Fruit fly (Drosophila melanogaster) whole organism, embryonic: ENCODE data around the gene Rip11.

Experiments used
- CG1529 ChIP-seq: fragments of 200-800 bp; sonication (Bioruptor generic); optimal IDR thresholded peaks from 3 replicates; lab custom pipeline; 2018; ENCODE audit warnings: missing biosample characterization, missing genetic modification characterization
- CG2712 ChIP-seq: fragments of 200-800 bp; optimal IDR thresholded peaks from 3 replicates; lab custom pipeline; 2019; ENCODE audit warnings: missing biosample characterization, mild to moderate bottlenecking, missing genetic modification characterization, moderate library complexity
- CG6654 ChIP-seq: fragments of 200-800 bp; sonication (Bioruptor generic); optimal IDR thresholded peaks from 2 replicates; lab custom pipeline; 2017; ENCODE audit warnings: missing biosample characterization, mild to moderate bottlenecking, missing genetic modification characterization
- Xbp1 ChIP-seq: fragments of 200-800 bp; sonication (Bioruptor generic); optimal IDR thresholded peaks from 3 replicates; lab custom pipeline; 2016; ENCODE audit warnings: missing biosample characterization, mild to moderate bottlenecking, missing genetic modification characterization
- eyg ChIP-seq: fragments of 200-800 bp; sonication (Bioruptor generic); optimal IDR thresholded peaks from 3 replicates; lab custom pipeline; 2016; ENCODE audit warnings: missing biosample characterization, missing genetic modification characterization
- hb ChIP-seq: fragments of 200-800 bp; sonication (Bioruptor generic); IDR thresholded peaks from 3 replicates; pipeline ENCODE4 v1.3.6; 2022; ENCODE audit warnings: missing biosample characterization, missing genetic modification characterization; ENCODE audit not compliant: partially characterized antibody
- her ChIP-seq: fragments of 200-800 bp; sonication (Bioruptor generic); optimal IDR thresholded peaks from 2 replicates; lab custom pipeline; 2016; ENCODE audit warnings: missing biosample characterization, missing genetic modification characterization
- pb ChIP-seq: fragments of 200-800 bp; sonication (Bioruptor generic); optimal IDR thresholded peaks from 3 replicates; lab custom pipeline; 2016; ENCODE audit warnings: missing biosample characterization, missing genetic modification characterization
- tio ChIP-seq: fragments of 200-800 bp; sonication (Bioruptor generic); optimal IDR thresholded peaks from 2 replicates; lab custom pipeline; 2017; ENCODE audit warnings: missing biosample characterization, missing genetic modification characterization, inconsistent platforms
- usp ChIP-seq: fragments of >200 bp; optimal IDR thresholded peaks from 2 replicates; lab custom pipeline; 2017; ENCODE audit warnings: missing biosample characterization, missing genetic modification characterization

DNA sequence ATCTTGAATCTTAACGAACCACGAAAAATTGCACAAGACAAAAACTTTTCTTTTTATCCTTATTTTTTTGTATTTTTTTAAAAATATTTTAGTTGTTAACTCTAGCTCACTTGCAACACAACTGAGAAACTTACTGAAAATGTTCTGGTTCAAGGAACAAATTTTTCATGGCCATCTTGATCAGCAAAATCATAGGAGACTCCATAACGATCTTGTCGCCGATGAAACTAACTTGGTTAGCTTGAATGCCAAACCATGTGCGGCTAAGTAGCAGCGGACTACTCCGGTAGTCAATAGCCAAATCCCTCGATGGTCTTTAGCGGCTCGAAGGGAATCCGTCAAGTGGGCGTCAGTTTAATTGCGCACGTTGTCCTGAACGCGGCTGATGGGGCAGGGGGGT lies 30.0 kb downstream of the Rip11 start, which contains the start of gene CG15040:
- TF ChIP-seq CG6654 (no peak), Xbp1 (GFP tag; lab: Kevin White, UChicago) (no peak), tio (GFP tag; lab: Kevin White, UChicago) (no peak), eyg (GFP tag; lab: Kevin White, UChicago) (no peak), her (no peak), pb (GFP tag; lab: Kevin White, UChicago) (no peak), CG2712 (no peak), hb (GFP tag; lab: Robert Waterston, UW) (no peak), CG1529 (no peak), usp (GFP tag; lab: Kevin White, UChicago) (no peak)
